Fruit fly (Drosophila melanogaster) whole organism, embryonic: ENCODE results near the gene eya.

Source experiments
- Abd-B ChIP-seq: fragments of 200-800 bp; sonication (Bioruptor generic); optimal IDR thresholded peaks from 2 replicates; lab custom pipeline; 2018; ENCODE audit warnings: missing biosample characterization, mild to moderate bottlenecking, missing genetic modification characterization, moderate library complexity
- B-H2 ChIP-seq: fragments of 200-800 bp; sonication (Bioruptor generic); optimal IDR thresholded peaks from 2 replicates; lab custom pipeline; 2018; ENCODE audit warnings: missing biosample characterization, mild to moderate bottlenecking, missing genetic modification characterization
- BtbVII ChIP-seq: fragments of 200-800 bp; sonication (Bioruptor generic); optimal IDR thresholded peaks from 3 replicates; lab custom pipeline; 2017; ENCODE audit warnings: missing biosample characterization, mild to moderate bottlenecking, missing genetic modification characterization
- Bteb2 ChIP-seq: fragments of 200-800 bp; sonication (Bioruptor generic); optimal IDR thresholded peaks from 2 replicates; lab custom pipeline; 2016; ENCODE audit warnings: missing biosample characterization, missing genetic modification characterization
- CG11696 ChIP-seq: fragments of 200-800 bp; sonication (Bioruptor generic); IDR thresholded peaks from 2 replicates; pipeline ENCODE4 v1.3.6; 2022; ENCODE audit warnings: missing biosample characterization, missing genetic modification characterization
- CG12104 ChIP-seq: fragments of 200-800 bp; sonication (Bioruptor generic); optimal IDR thresholded peaks from 3 replicates; lab custom pipeline; 2016; ENCODE audit warnings: missing biosample characterization, missing genetic modification characterization
- CG12236 ChIP-seq: fragments of 200-800 bp; sonication (Bioruptor generic); optimal IDR thresholded peaks from 2 replicates; lab custom pipeline; 2016; ENCODE audit warnings: missing biosample characterization, missing genetic modification characterization
- CG1233 ChIP-seq: fragments of 200-800 bp; sonication (Bioruptor generic); optimal IDR thresholded peaks from 4 replicates; lab custom pipeline; 2018; ENCODE audit warnings: missing biosample characterization, mild to moderate bottlenecking, missing genetic modification characterization
- CG13894 ChIP-seq: fragments of 200-800 bp; sonication (Bioruptor generic); optimal IDR thresholded peaks from 3 replicates; lab custom pipeline; 2018; ENCODE audit warnings: missing biosample characterization, mild to moderate bottlenecking, missing genetic modification characterization, moderate library complexity
- CG16779 ChIP-seq: fragments of 200-800 bp; sonication (Bioruptor generic); IDR thresholded peaks from 2 replicates; pipeline ENCODE4 v1.3.6; 2022; ENCODE audit warnings: missing biosample characterization, missing genetic modification characterization
- CG17385 ChIP-seq: fragments of 200-800 bp; sonication (Bioruptor generic); optimal IDR thresholded peaks from 3 replicates; lab custom pipeline; 2018; ENCODE audit warnings: missing biosample characterization, mild to moderate bottlenecking, missing genetic modification characterization
- CG17912 ChIP-seq: fragments of 200-800 bp; sonication (Bioruptor generic); optimal IDR thresholded peaks from 2 replicates; lab custom pipeline; 2018; ENCODE audit warnings: missing biosample characterization, mild to moderate bottlenecking, missing genetic modification characterization
- CG31365 ChIP-seq: fragments of 200-800 bp; sonication (Bioruptor generic); optimal IDR thresholded peaks from 2 replicates; lab custom pipeline; 2018; ENCODE audit warnings: missing biosample characterization, mild to moderate bottlenecking, missing genetic modification characterization
- CG3163 ChIP-seq: fragments of 200-800 bp; sonication (Bioruptor generic); optimal IDR thresholded peaks from 3 replicates; lab custom pipeline; 2016; ENCODE audit warnings: missing biosample characterization, missing genetic modification characterization
- CG34422 ChIP-seq: fragments of 200-800 bp; sonication (Bioruptor generic); IDR thresholded peaks from 3 replicates; pipeline ENCODE4 v1.3.6; 2022; ENCODE audit warnings: missing biosample characterization, missing genetic modification characterization
- CG3995 ChIP-seq: fragments of 200-800 bp; sonication (Bioruptor generic); optimal IDR thresholded peaks from 3 replicates; lab custom pipeline; 2016; ENCODE audit warnings: missing biosample characterization, missing genetic modification characterization
- CG4730 ChIP-seq: fragments of 200-800 bp; sonication (Bioruptor generic); IDR thresholded peaks from 2 replicates; pipeline ENCODE4 v1.3.6; 2022; ENCODE audit warnings: missing biosample characterization, missing genetic modification characterization
- CG8281 ChIP-seq: fragments of 200-800 bp; sonication (Bioruptor generic); optimal IDR thresholded peaks from 2 replicates; lab custom pipeline; 2018; ENCODE audit warnings: missing biosample characterization, mild to moderate bottlenecking, missing genetic modification characterization, moderate library complexity
- CG8290 ChIP-seq, 3 experiments: fragments of 200-800 bp; sonication (Bioruptor generic); optimal IDR thresholded peaks; 2 replicates each; lab custom pipeline; 2016 to 2019; ENCODE audit warnings: missing biosample characterization in 3 of 3, missing genetic modification characterization in 3 of 3, mild to moderate bottlenecking in 2 of 3, moderate library complexity in 1 of 3
- CG8478 ChIP-seq: fragments of >200 bp; optimal IDR thresholded peaks from 2 replicates; lab custom pipeline; 2018
- Camta ChIP-seq: fragments of 200-800 bp; sonication (Bioruptor generic); optimal IDR thresholded peaks from 2 replicates; lab custom pipeline; 2016; ENCODE audit warnings: missing biosample characterization, missing genetic modification characterization
- Dip2 ChIP-seq: fragments of 200-800 bp; sonication (Bioruptor generic); IDR thresholded peaks from 2 replicates; pipeline ENCODE4 v1.3.6; 2022; ENCODE audit warnings: missing biosample characterization, missing genetic modification characterization
- Doc3 ChIP-seq: fragments of 200-800 bp; sonication (Bioruptor generic); IDR thresholded peaks from 3 replicates; pipeline ENCODE4 v1.3.6; 2022; ENCODE audit warnings: missing biosample characterization, missing genetic modification characterization; ENCODE audit not compliant: partially characterized antibody
- Eip74EF ChIP-seq, 2 experiments: fragments of 200-800 bp in 1 of 2; fragments of >200 bp in 1 of 2; sonication (Bioruptor generic) in 1 of 2; optimal IDR thresholded peaks; 2 replicates each; lab custom pipeline; 2017 to 2019; ENCODE audit warnings: missing biosample characterization in 2 of 2, missing genetic modification characterization in 2 of 2, mild to moderate bottlenecking in 1 of 2, moderate library complexity in 1 of 2
- Gug ChIP-seq: fragments of 200-800 bp; sonication (Bioruptor generic); IDR thresholded peaks from 4 replicates; pipeline ENCODE4 v1.3.6; 2022; ENCODE audit warnings: missing biosample characterization, missing genetic modification characterization
- HLHmδ ChIP-seq: fragments of 200-800 bp; sonication (Bioruptor generic); optimal IDR thresholded peaks from 2 replicates; lab custom pipeline; 2018; ENCODE audit warnings: missing biosample characterization, mild to moderate bottlenecking, missing genetic modification characterization, moderate library complexity
- Hr39 ChIP-seq: fragments of >200 bp; optimal IDR thresholded peaks from 2 replicates; lab custom pipeline; 2017
- Hsf ChIP-seq: fragments of 200-800 bp; sonication (Bioruptor generic); optimal IDR thresholded peaks from 3 replicates; lab custom pipeline; 2016; ENCODE audit warnings: missing biosample characterization, missing genetic modification characterization
- Mad ChIP-seq: fragments of 200-800 bp; sonication (Bioruptor generic); optimal IDR thresholded peaks from 2 replicates; lab custom pipeline; 2016; ENCODE audit warnings: missing biosample characterization, missing genetic modification characterization
- Oaz ChIP-seq: fragments of 200-800 bp; sonication (Bioruptor generic); IDR thresholded peaks from 2 replicates; pipeline ENCODE4 v1.3.6; 2022; ENCODE audit warnings: missing biosample characterization, missing genetic modification characterization
- Usf ChIP-seq: fragments of 200-800 bp; sonication (Bioruptor generic); optimal IDR thresholded peaks from 2 replicates; lab custom pipeline; 2017; ENCODE audit warnings: missing genotype, missing biosample characterization, missing genetic modification characterization
- Xrp1 ChIP-seq: fragments of 200-800 bp; sonication (Bioruptor generic); IDR thresholded peaks from 2 replicates; pipeline ENCODE4 v1.3.6; 2022; ENCODE audit warnings: missing biosample characterization, missing genetic modification characterization
- abd-A ChIP-seq: fragments of 200-800 bp; sonication (Bioruptor generic); optimal IDR thresholded peaks from 3 replicates; lab custom pipeline; 2019; ENCODE audit warnings: missing biosample characterization, mild to moderate bottlenecking, missing genetic modification characterization, moderate library complexity
- cas ChIP-seq: fragments of 200-800 bp; sonication (Bioruptor generic); IDR thresholded peaks from 2 replicates; pipeline ENCODE4 v1.3.6; 2022; ENCODE audit warnings: missing biosample characterization, missing genetic modification characterization
- danr ChIP-seq: fragments of 200-800 bp; sonication (Bioruptor generic); IDR thresholded peaks from 2 replicates; pipeline ENCODE4 v1.3.6; 2022; ENCODE audit warnings: missing biosample characterization, missing genetic modification characterization
- dpn ChIP-seq, 2 experiments: fragments of 200-800 bp; sonication (Bioruptor generic); optimal IDR thresholded peaks; 3 replicates each; lab custom pipeline; 2016; ENCODE audit warnings: missing biosample characterization in 2 of 2, missing genetic modification characterization in 2 of 2
- en ChIP-seq: fragments of 200-800 bp; sonication (Bioruptor generic); optimal IDR thresholded peaks from 2 replicates; lab custom pipeline; 2016; ENCODE audit warnings: missing biosample characterization, missing genetic modification characterization
- fd64A ChIP-seq: fragments of 200-800 bp; sonication (Bioruptor generic); optimal IDR thresholded peaks from 3 replicates; lab custom pipeline; 2018; ENCODE audit warnings: missing biosample characterization, mild to moderate bottlenecking, missing genetic modification characterization
- gsb-n ChIP-seq: fragments of 200-800 bp; sonication (Bioruptor generic); optimal IDR thresholded peaks from 3 replicates; lab custom pipeline; 2018; ENCODE audit warnings: missing biosample characterization, mild to moderate bottlenecking, missing genetic modification characterization
- hkb ChIP-seq, 2 experiments: fragments of 200-800 bp in 1 of 2; fragments of >200 bp in 1 of 2; sonication (Bioruptor generic) in 1 of 2; IDR thresholded peaks in 1 of 2; optimal IDR thresholded peaks in 1 of 2; 2 replicates each; pipeline versions ENCODE4 v1.3.6 to Lab custom; 2017 to 2022; ENCODE audit warnings: missing biosample characterization in 1 of 2, missing genetic modification characterization in 1 of 2
- lola ChIP-seq, 3 experiments: fragments of >200 bp in 2 of 3; fragments of 200-800 bp in 1 of 3; sonication (Bioruptor generic) in 1 of 3; optimal IDR thresholded peaks; 2 replicates each; lab custom pipeline; 2017 to 2019; ENCODE audit warnings: missing biosample characterization in 3 of 3, missing genetic modification characterization in 3 of 3, mild to moderate bottlenecking in 1 of 3, moderate library complexity in 1 of 3
- pb ChIP-seq: fragments of 200-800 bp; sonication (Bioruptor generic); optimal IDR thresholded peaks from 3 replicates; lab custom pipeline; 2016; ENCODE audit warnings: missing biosample characterization, missing genetic modification characterization
- sc ChIP-seq, 3 experiments: fragments of >200 bp in 2 of 3; fragments of 200-800 bp in 1 of 3; sonication (Bioruptor generic) in 1 of 3; optimal IDR thresholded peaks; 2 replicates in 2 of 3; 3 replicates in 1 of 3; lab custom pipeline; 2017; ENCODE audit warnings: mild to moderate bottlenecking in 1 of 3, missing biosample characterization in 1 of 3, missing genetic modification characterization in 1 of 3, missing genetic modification reagents in 1 of 3
- shn ChIP-seq: fragments of 200-800 bp; sonication (Bioruptor generic); optimal IDR thresholded peaks from 3 replicates; lab custom pipeline; 2016; ENCODE audit warnings: missing biosample characterization, missing genetic modification characterization
- sisA ChIP-seq: fragments of 200-800 bp; sonication (Bioruptor generic); IDR thresholded peaks from 2 replicates; pipeline ENCODE4 v1.3.6; 2022; ENCODE audit warnings: missing biosample characterization, missing genetic modification characterization
- ssp ChIP-seq: fragments of 200-800 bp; sonication (Bioruptor generic); IDR thresholded peaks from 2 replicates; pipeline ENCODE4 v1.3.6; 2022; ENCODE audit warnings: missing biosample characterization, missing genetic modification characterization
- tna ChIP-seq: fragments of 200-800 bp; sonication (Bioruptor generic); IDR thresholded peaks from 2 replicates; pipeline ENCODE4 v1.3.6; 2022; ENCODE audit warnings: missing biosample characterization, missing genetic modification characterization; ENCODE audit not compliant: partially characterized antibody

Gene eya

dm6 chr2L:6557429-6558384 lies 10.9 kb upstream of the eya start, which contains the start of the genes IFT52 and COX5B (continued):
- TF ChIP-seq Mad (GFP tag; lab: Kevin White, UChicago) (peak; percentile 66), sisA (GFP tag; lab: Robert Waterston, UW) (peak; percentile 73), Doc3 (peak; percentile 49; the same call in 1 of the 3 replicates), Camta (GFP tag; lab: Kevin White, UChicago) (peak; percentile 56), CG34422 (GFP tag; lab: Robert Waterston, UW) (peak; percentile 45; the same call in 1 of the 3 replicates), CG17912 (peak; percentile 24), danr (GFP tag; lab: Robert Waterston, UW) (no peak; the same call in 1 of the 2 replicates), abd-A (no peak), Eip74EF (GFP tag; optimal IDR thresholded peaks at IDR 0.05; lab: Kevin White, UChicago) (no peak), fd64A (GFP tag; lab: Kevin White, UChicago) (no peak), cas (GFP tag; lab: Robert Waterston, UW) (0 out of 2 replicates have a peak, but pooled peaks have one; percentile 22), CG8478 (lab: Kevin White, UChicago) (no peak), Usf (GFP tag; lab: Kevin White, UChicago) (peak; percentile 24), shn (GFP tag; lab: Kevin White, UChicago) (no peak), CG16779 (peak; percentile 31; the same call in 1 of the 2 replicates), CG3995 (GFP tag; lab: Kevin White, UChicago) (peak; percentile 32), Dip2 (GFP tag; lab: Robert Waterston, UW) (no peak), Bteb2 (peak; percentile 48), lola (GFP tag; optimal IDR thresholded peaks at IDR 0.05; lab: Kevin White, UChicago) (peak in 1 of 3 experiments; percentile 53), pb (GFP tag; lab: Kevin White, UChicago) (peak; percentile 1), sc (optimal IDR thresholded peaks at IDR 0.05; lab: Kevin White, UChicago) (no peak), sc (GFP tag; optimal IDR thresholded peaks at IDR 0.05; lab: Kevin White, UChicago) (no peak), Gug (peak; percentile 60; the same call in 2 of the 4 replicates), dpn (GFP tag; optimal IDR thresholded peaks at IDR 0.05; lab: Kevin White, UChicago) (peak; percentile 57 to 77), CG13894 (tag; lab: Kevin White, UChicago) (peak; percentile 34), CG4730 (GFP tag; lab: Robert Waterston, UW) (no peak), Abd-B (GFP tag; lab: Kevin White, UChicago) (peak; percentile 67), CG31365 (tag; lab: Kevin White, UChicago) (no peak), CG11696 (GFP tag; lab: Robert Waterston, UW) (no peak), Oaz (GFP tag; lab: Robert Waterston, UW) (peak; percentile 7; the same call in 1 of the 2 replicates), CG3163 (GFP tag; lab: Kevin White, UChicago) (peak; percentile 18), Hsf (peak; percentile 82), Hr39 (lab: Kevin White, UChicago) (no peak), HLHmδ (no peak), CG12104 (GFP tag; lab: Kevin White, UChicago) (peak; percentile 66), BtbVII (peak; percentile 30), tna (GFP tag; lab: Robert Waterston, UW) (no peak), CG12236 (no peak), en (no peak), CG1233 (GFP tag; lab: Kevin White, UChicago) (peak; percentile 63), CG8281 (tag; lab: Kevin White, UChicago) (no peak), ssp (peak; percentile 76), CG17385 (no peak), gsb-n (peak; percentile 43), CG8290 (GFP tag; optimal IDR thresholded peaks at IDR 0.05; lab: Kevin White, UChicago) (peak; percentile 84), CG8290 (tag; optimal IDR thresholded peaks at IDR 0.05; lab: Kevin White, UChicago) (peak; percentile 16 to 61), Xrp1 (GFP tag; lab: Robert Waterston, UW) (peak; percentile 48; the same call in 1 of the 2 replicates), hkb (optimal IDR thresholded peaks at IDR 0.05; lab: Kevin White, UChicago) (peak; percentile 35), hkb (GFP tag; IDR thresholded peaks at IDR 0.05; lab: Robert Waterston, UW) (no peak; the same call in 1 of the 2 replicates), B-H2 (GFP tag; lab: Kevin White, UChicago) (peak; percentile 82)
